Fruit fly (Drosophila melanogaster) whole organism, adult: ENCODE measurements around the gene Klp31E.

Source experiments
- CG11617 ChIP-seq: fragments of 200-800 bp; sonication (Bioruptor generic); optimal IDR thresholded peaks from 2 replicates; lab custom pipeline; 2017; ENCODE audit warnings: mild to moderate bottlenecking, missing biosample characterization, missing genetic modification reagents, missing genetic modification characterization
- CG12768 ChIP-seq: fragments of 200-800 bp; sonication (Bioruptor generic); optimal IDR thresholded peaks from 2 replicates; lab custom pipeline; 2017; ENCODE audit warnings: missing biosample characterization, missing genetic modification characterization, mild to moderate bottlenecking, moderate library complexity, missing genetic modification reagents
- CG1620 ChIP-seq: fragments of 200-800 bp; sonication (Bioruptor generic); optimal IDR thresholded peaks from 2 replicates; lab custom pipeline; 2016; ENCODE audit warnings: missing biosample characterization, missing genetic modification characterization
- CG33017 ChIP-seq: fragments of 200-800 bp; sonication (Bioruptor generic); optimal IDR thresholded peaks from 2 replicates; lab custom pipeline; 2018; ENCODE audit warnings: missing biosample characterization, mild to moderate bottlenecking, missing genetic modification characterization, moderate library complexity
- CG5204 ChIP-seq: fragments of 200-800 bp; sonication (Bioruptor generic); optimal IDR thresholded peaks from 2 replicates; lab custom pipeline; 2016; ENCODE audit warnings: missing biosample characterization, missing genetic modification characterization
- CG7045 ChIP-seq: fragments of 200-800 bp; sonication (Bioruptor generic); optimal IDR thresholded peaks from 2 replicates; lab custom pipeline; 2017; ENCODE audit warnings: missing biosample characterization, mild to moderate bottlenecking, missing genetic modification characterization
- CG7101 ChIP-seq: fragments of 200-800 bp; sonication (Bioruptor generic); optimal IDR thresholded peaks from 2 replicates; lab custom pipeline; 2018; ENCODE audit warnings: missing biosample characterization, mild to moderate bottlenecking, missing genetic modification characterization, moderate library complexity
- Clk ChIP-seq: fragments of 200-800 bp; sonication (Bioruptor generic); optimal IDR thresholded peaks from 2 replicates; lab custom pipeline; 2017; ENCODE audit warnings: missing biosample characterization, missing genetic modification characterization
- Crg-1 ChIP-seq: fragments of 200-800 bp; sonication (Bioruptor generic); optimal IDR thresholded peaks from 2 replicates; lab custom pipeline; 2016; ENCODE audit warnings: missing biosample characterization, missing genetic modification characterization
- Hr96 ChIP-seq: fragments of 200-800 bp; sonication (Bioruptor generic); optimal IDR thresholded peaks from 2 replicates; lab custom pipeline; 2016; ENCODE audit warnings: missing biosample characterization, missing genetic modification characterization
- Mnt ChIP-seq: fragments of 200-800 bp; sonication (Bioruptor generic); optimal IDR thresholded peaks from 2 replicates; lab custom pipeline; 2016; ENCODE audit warnings: missing biosample characterization, mild to moderate bottlenecking, missing genetic modification characterization
- bab1 ChIP-seq: fragments of 200-800 bp; sonication (Bioruptor generic); optimal IDR thresholded peaks from 3 replicates; lab custom pipeline; 2019; ENCODE audit warnings: missing biosample characterization, mild to moderate bottlenecking, missing genetic modification characterization, moderate library complexity
- cic ChIP-seq: fragments of 200-800 bp; sonication (Bioruptor generic); optimal IDR thresholded peaks from 2 replicates; lab custom pipeline; 2017; ENCODE audit warnings: missing biosample characterization, mild to moderate bottlenecking, missing genetic modification characterization, moderate library complexity
- cnc ChIP-seq, 2 experiments: fragments of >200 bp; optimal IDR thresholded peaks; 2 replicates each; lab custom pipeline; 2017
- kay ChIP-seq: fragments of 200-800 bp; sonication (Bioruptor generic); peaks from one replicate; lab custom pipeline; 2016; ENCODE audit warnings: missing biosample characterization, missing genetic modification characterization, borderline replicate concordance
- ovo ChIP-seq: fragments of 200-800 bp; sonication (Bioruptor generic); optimal IDR thresholded peaks from 2 replicates; lab custom pipeline; 2016; ENCODE audit warnings: missing biosample characterization, missing genetic modification characterization
- pad ChIP-seq: fragments of 200-800 bp; sonication (Bioruptor generic); optimal IDR thresholded peaks from 3 replicates; lab custom pipeline; 2017; ENCODE audit warnings: missing biosample characterization, missing genetic modification characterization, mild to moderate bottlenecking, moderate library complexity, missing genetic modification reagents
- tj ChIP-seq: fragments of 200-800 bp; sonication (Bioruptor generic); optimal IDR thresholded peaks from 3 replicates; lab custom pipeline; 2017; ENCODE audit warnings: missing biosample characterization, mild to moderate bottlenecking, missing genetic modification characterization, moderate library complexity
- toe ChIP-seq: fragments of 200-800 bp; sonication (Bioruptor generic); optimal IDR thresholded peaks from 2 replicates; lab custom pipeline; 2016; ENCODE audit warnings: missing biosample characterization, missing genetic modification characterization

The Klp31E gene

dm6 chr2L:10452296-10452695 is 38.5 kb downstream of the Klp31E start, which contains the start of gene ppk10:
ppk10 (minus strand) TSS chr2L:10452396.
- TF ChIP-seq cic (GFP tag; lab: Kevin White, UChicago) (no peak), kay (no peak), tj (GFP tag; lab: Kevin White, UChicago) (no peak), CG7045 (GFP tag; lab: Kevin White, UChicago) (no peak), CG11617 (GFP tag; lab: Kevin White, UChicago) (no peak), Mnt (GFP tag; lab: Kevin White, UChicago) (no peak), ovo (GFP tag; lab: Kevin White, UChicago) (no peak), CG33017 (tag; lab: Kevin White, UChicago) (no peak), Hr96 (GFP tag; lab: Kevin White, UChicago) (no peak), CG1620 (no peak)

DNA sequence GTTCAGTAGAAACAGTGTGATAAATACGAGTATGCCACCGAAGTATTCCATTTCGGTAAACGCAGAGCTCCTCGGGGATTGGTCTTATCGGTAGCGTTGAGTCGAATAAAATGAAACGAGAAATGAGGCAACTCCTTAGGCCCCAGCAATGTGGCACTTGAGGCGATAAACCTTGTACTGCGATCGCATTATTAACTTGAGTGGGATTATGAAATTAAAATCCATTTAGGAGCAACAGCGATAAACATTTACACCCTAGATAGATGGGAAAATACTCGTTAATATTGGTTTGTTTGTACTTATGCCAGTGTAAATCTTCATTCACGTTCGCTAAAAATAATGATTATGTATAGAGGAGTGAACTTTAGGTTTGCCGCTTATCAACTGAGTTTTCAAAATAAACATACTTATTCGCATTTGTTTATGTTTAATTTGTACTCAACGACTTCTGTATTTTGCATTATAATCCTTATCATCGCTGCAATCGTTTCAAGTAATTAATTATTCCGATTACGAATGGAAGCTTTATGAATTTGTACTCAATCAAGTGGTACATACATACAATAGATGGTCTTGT is 42.2 kb downstream of the Klp31E start:
- TF ChIP-seq bab1 (GFP tag; lab: Kevin White, UChicago) (no peak), cic (GFP tag; lab: Kevin White, UChicago) (peak; percentile 52)

DNA sequence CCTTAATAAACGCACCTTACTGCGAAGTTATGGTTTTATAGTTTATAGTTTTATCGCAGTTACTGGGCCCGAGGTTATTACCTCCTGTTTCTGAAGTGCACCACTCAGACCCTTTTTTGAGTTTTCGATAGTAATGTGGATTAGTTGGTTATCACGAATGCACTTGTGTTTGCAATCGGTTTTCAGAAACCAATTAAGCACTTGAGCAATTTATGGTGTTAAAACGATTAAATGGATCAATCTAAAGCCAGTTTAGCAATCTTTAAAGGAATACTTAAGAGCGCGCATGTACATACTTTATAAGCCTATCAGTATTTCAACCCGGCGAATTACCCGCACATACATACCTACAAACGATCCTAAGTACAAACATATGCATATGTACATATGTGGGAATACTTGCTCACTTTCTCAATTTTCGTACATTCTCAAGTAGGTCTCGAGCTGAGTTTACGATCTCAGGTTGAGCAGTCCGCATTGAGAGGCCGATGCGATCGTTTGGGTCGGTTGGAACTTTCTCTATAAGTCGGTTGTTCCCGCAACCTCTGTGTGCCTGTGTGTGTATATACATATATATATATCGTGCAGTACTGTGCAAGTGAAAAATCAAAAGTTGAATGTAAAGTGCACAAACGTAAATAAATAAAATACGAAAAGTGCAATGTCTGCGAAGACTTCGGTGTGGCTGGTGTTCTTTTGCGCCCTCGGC is 43.5 kb downstream of the Klp31E start, which contains the start of the genes LManI and LManII:
Gene LManI, minus strand, starts transcription at position 51 of the 709 bp plus-strand sequence.
Gene LManII, plus strand, starts transcription at position 468 of the 709 bp plus-strand sequence.
- TF ChIP-seq toe (GFP tag; lab: Kevin White, UChicago) (no peak), tj (GFP tag; lab: Kevin White, UChicago) (peak; percentile 73), CG33017 (tag; lab: Kevin White, UChicago) (peak; percentile 9), CG12768 (GFP tag; lab: Kevin White, UChicago) (peak; percentile 12), Mnt (GFP tag; lab: Kevin White, UChicago) (peak; percentile 9), CG7045 (GFP tag; lab: Kevin White, UChicago) (no peak), kay (peak; percentile 70), cic (GFP tag; lab: Kevin White, UChicago) (peak; percentile 34)

DNA sequence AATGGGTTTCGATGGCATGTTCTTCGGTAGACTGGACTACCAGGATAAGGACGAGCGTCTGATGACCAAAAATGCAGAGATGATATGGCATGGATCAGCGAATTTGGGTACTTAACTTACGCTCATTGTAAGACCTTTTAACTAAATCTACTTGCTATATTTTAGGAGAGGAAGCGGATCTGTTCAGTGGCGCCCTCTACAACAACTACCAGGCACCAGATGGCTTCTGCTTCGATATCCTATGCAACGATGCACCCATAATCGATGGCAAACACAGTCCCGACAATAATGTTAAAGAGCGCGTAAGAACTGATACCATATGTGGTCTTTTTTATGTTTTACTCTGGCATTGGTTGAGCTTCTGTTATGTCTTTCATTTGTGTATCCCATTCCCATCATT is 45.2 kb downstream of the Klp31E start:
- no peak for TF ChIP-seq Mnt (GFP tag; lab: Kevin White, UChicago)
- no peak for TF ChIP-seq CG33017 (tag; lab: Kevin White, UChicago)
- no peak for TF ChIP-seq CG1620
- TF ChIP-seq CG5204 (GFP tag; lab: Kevin White, UChicago): no peak
- TF ChIP-seq tj (GFP tag; lab: Kevin White, UChicago): no peak
- TF ChIP-seq bab1 (GFP tag; lab: Kevin White, UChicago): no peak
- no peak for TF ChIP-seq Clk (GFP tag; lab: Kevin White, UChicago)
- TF ChIP-seq Hr96 (GFP tag; lab: Kevin White, UChicago): no peak
- TF ChIP-seq CG11617 (GFP tag; lab: Kevin White, UChicago): no peak
- TF ChIP-seq cic (GFP tag; lab: Kevin White, UChicago): no peak
- no peak for TF ChIP-seq CG12768 (GFP tag; lab: Kevin White, UChicago)
- TF ChIP-seq ovo (GFP tag; lab: Kevin White, UChicago): no peak
- TF ChIP-seq toe (GFP tag; lab: Kevin White, UChicago): no peak
- TF ChIP-seq Crg-1 (GFP tag; lab: Kevin White, UChicago): no peak

- TF ChIP-seq Mnt (GFP tag; lab: Kevin White, UChicago): no peak
- TF ChIP-seq pad (GFP tag; lab: Kevin White, UChicago): no peak
- TF ChIP-seq ovo (GFP tag; lab: Kevin White, UChicago): no peak
- no peak for TF ChIP-seq tj (GFP tag; lab: Kevin White, UChicago)
- TF ChIP-seq CG12768 (GFP tag; lab: Kevin White, UChicago): no peak
- TF ChIP-seq bab1 (GFP tag; lab: Kevin White, UChicago): no peak
- no peak for TF ChIP-seq Clk (GFP tag; lab: Kevin White, UChicago)
- TF ChIP-seq CG5204 (GFP tag; lab: Kevin White, UChicago): no peak
- TF ChIP-seq cnc (optimal IDR thresholded peaks at IDR 0.05; lab: Kevin White, UChicago): no peak
- no peak for TF ChIP-seq CG7101 (tag; lab: Kevin White, UChicago)
Measured at dm6 chr2L:10466865-10467270, 53.1 kb downstream of the Klp31E start.

DNA sequence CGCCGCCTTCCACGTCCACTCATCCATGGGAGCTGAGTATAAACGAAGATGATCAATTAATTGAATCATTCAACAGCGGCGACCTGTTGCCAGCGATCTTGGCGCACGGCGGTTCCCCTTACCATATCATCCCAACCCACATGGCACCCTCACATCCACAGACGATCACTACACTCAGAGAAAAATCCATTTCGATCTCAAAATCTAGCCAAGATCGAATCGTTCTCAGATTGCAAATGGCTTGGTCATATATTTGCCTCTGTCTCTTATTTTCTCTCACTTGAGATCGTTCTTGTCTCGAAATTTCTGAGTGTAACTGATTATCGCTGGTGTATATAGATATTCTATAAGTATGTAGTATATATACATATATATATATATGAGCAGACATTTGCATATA is 54.6 kb downstream of the Klp31E start:
- TF ChIP-seq CG7045 (GFP tag; lab: Kevin White, UChicago): peak; percentile 15
- peak; percentile 11 for TF ChIP-seq kay
- TF ChIP-seq Crg-1 (GFP tag; lab: Kevin White, UChicago): no peak
